Worm (Caenorhabditis elegans): ENCODE measurements around the gene C33G3.6.

C33G3.6 gene

DNA sequence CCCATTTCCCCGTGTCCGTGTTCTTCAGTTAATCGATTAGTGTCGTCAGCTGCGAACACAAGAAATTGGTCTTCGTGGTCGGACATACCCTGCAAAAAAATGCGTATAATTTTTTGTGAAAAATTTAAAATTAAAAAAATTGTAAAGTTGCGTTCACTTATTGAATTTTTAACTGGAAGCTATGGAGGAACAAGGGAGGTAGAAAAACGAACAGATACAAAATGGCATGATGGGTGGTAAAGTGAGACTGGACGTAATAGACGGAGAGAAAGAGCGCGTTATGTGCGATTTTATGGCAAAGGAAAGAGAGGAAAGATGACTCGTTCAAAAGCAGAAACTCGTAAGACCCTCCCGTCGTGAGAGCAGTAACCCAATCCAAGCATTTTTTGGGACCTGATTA, at the start of gene C33G3.6:
Gene C33G3.6, minus strand, starts transcription at position 101 of the 400 bp plus-strand sequence.
- TF ChIP-seq egl-5 (tag; optimal IDR thresholded peaks at IDR 0.05) (peak; percentile 19), mml-1 (tag; optimal IDR thresholded peaks at IDR 0.05) (no peak)

DNA sequence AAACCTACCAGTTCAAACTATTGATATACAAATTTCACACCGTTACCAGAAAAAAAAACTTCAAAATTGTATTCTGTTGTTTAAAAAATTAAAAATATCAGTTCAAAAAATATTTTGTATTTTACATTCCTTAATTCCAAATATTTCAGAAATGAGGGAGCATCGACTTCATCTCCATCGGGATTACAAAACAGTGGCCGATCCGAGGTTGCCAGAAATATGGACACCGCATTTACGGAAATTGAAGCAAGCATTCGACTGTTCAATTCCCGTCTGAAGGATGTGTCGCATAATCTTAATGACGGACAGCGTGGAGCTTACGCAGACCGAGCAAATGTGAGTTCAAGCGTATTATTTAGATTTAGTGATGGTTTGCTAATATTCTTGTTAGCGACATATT, 48.5 kb upstream of the C33G3.6 start:
- no peak for TF ChIP-seq skn-1 (tag; optimal IDR thresholded peaks at IDR 0.05)
- TF ChIP-seq elt-1 (tag; optimal IDR thresholded peaks at IDR 0.05) = no peak
- TF ChIP-seq nhr-67 (tag; optimal IDR thresholded peaks at IDR 0.05) = no peak
- no peak for TF ChIP-seq ZK546.5 (tag; optimal IDR thresholded peaks at IDR 0.05)
- TF ChIP-seq nhr-28 (tag; optimal IDR thresholded peaks at IDR 0.05) = no peak
- TF ChIP-seq pqm-1 (tag; optimal IDR thresholded peaks at IDR 0.05) = no peak
- no peak for TF ChIP-seq tbx-2 (tag; optimal IDR thresholded peaks at IDR 0.05)
- no peak for TF ChIP-seq mdl-1 (tag; optimal IDR thresholded peaks at IDR 0.05)
- no peak for TF ChIP-seq pha-4 (tag; optimal IDR thresholded peaks at IDR 0.05)

DNA sequence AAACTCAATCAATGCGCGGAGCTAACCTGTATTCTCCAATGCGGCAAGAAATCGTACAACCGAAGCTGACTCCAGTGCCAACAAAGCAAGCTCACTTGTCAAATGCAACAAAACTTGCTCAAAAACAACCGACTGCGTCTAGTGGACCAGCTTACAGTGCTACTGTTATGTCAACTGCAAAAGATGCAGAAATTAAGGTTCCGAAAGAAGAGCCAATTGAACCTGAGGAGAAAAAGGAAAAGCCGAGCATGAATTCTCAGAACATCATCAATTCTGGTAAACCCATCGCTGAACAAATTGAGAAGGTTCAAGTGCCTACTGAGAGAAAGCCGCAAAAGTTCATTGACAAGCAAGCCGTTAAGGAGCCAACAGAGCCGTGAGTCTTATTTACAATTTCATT, 47.3 kb upstream of the C33G3.6 start:
- TF ChIP-seq nhr-25 (tag; optimal IDR thresholded peaks at IDR 0.05) (no peak), ama-1 (optimal IDR thresholded peaks at IDR 0.05) (no peak), nhr-28 (tag; optimal IDR thresholded peaks at IDR 0.05) (no peak), mml-1 (tag; optimal IDR thresholded peaks at IDR 0.05) (no peak), ztf-11 (tag; optimal IDR thresholded peaks at IDR 0.05) (no peak), nhr-11 (tag; optimal IDR thresholded peaks at IDR 0.05) (no peak), sea-2 (GFP tag; optimal IDR thresholded peaks at IDR 0.05) (no peak), tbx-2 (tag; optimal IDR thresholded peaks at IDR 0.05) (no peak), eor-1 (tag; optimal IDR thresholded peaks at IDR 0.05) (no peak), ceh-28 (tag; optimal IDR thresholded peaks at IDR 0.05) (no peak), nhr-12 (tag; optimal IDR thresholded peaks at IDR 0.05) (no peak), ceh-16 (tag; optimal IDR thresholded peaks at IDR 0.05) (no peak), nfya-1 (tag; optimal IDR thresholded peaks at IDR 0.05; ENCODE audit: insufficient read depth) (no peak), nhr-77 (tag; optimal IDR thresholded peaks at IDR 0.05) (no peak), elt-1 (tag; optimal IDR thresholded peaks at IDR 0.05) (no peak), nhr-43 (tag; optimal IDR thresholded peaks at IDR 0.05; ENCODE audit: poor library complexity, severe bottlenecking) (no peak), lsy-12 (tag; optimal IDR thresholded peaks at IDR 0.05) (no peak), nhr-76 (tag; optimal IDR thresholded peaks at IDR 0.05) (no peak)

DNA sequence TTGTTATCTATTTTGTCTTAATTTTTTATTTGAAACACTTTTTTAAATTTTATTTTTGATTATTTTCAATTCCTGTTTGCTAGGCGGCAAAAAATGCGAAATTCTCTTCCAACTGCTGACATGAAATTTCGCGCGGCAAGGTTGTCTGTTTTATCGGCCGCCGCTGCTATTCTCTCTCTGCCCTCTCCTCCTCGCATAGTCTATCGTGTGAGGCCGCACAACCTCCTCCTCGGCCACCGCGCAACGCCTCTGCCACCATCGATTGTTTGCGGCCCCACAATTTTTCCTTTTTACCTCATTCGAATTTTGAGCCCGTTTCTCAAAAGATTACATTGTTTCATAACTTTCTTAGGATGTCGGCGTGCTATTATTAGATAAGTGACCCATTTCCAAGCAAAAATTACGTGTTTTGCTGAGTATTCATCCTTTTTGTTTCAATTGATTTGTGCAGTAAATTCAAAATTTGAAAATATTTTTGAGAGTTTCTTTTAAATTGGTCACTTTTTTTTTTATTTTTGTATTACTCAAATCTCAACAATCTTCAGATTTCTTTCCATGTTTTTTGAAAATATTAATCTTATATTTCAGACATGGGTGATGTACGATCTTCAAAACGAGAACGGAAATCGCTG, 43.3 kb upstream of the C33G3.6 start, which contains the start of gene F28H6.4:
Gene F28H6.4, plus strand, starts transcription at position 582 of the 632 bp plus-strand sequence.
- TF ChIP-seq fkh-10 (GFP tag; optimal IDR thresholded peaks at IDR 0.05) (no peak), pha-4 (tag; optimal IDR thresholded peaks at IDR 0.05) (peak; percentile 34), lin-39 (tag; optimal IDR thresholded peaks at IDR 0.05) (peak; percentile 3), nhr-237 (tag; optimal IDR thresholded peaks at IDR 0.05) (no peak), elt-2 (tag; optimal IDR thresholded peaks at IDR 0.05) (peak; percentile 3), hmg-11 (tag; optimal IDR thresholded peaks at IDR 0.05) (peak; percentile 43), lin-15B (tag; optimal IDR thresholded peaks at IDR 0.05) (peak; percentile 16), nfya-1 (tag; optimal IDR thresholded peaks at IDR 0.05; ENCODE audit: insufficient read depth) (peak; percentile 31)

DNA sequence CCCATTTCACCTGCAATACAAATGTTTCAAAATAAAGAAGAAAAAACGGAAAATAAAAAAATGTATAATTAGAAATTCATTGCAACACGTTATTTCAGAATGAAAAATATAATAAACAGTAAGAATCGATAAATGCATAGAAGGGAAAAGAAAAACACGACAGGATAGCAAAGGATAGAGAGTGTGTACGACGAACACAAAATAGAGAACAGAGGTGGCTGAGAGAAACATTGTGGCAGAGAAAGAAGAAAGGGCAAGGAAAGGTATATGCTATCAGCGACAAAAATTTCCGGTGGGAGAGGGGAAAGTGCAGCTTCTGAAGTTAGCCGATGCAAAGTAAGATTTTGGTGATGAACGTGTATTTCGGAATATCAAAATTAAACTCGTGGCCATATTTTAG, 41.7 kb upstream of the C33G3.6 start, which contains the start of gene F28H6.6:
Gene F28H6.6, minus strand, starts transcription at position 10 of the 400 bp plus-strand sequence.
- no peak for TF ChIP-seq nhr-25 (tag; optimal IDR thresholded peaks at IDR 0.05)
- peak; percentile 29 for TF ChIP-seq pha-4 (tag; optimal IDR thresholded peaks at IDR 0.05)

DNA sequence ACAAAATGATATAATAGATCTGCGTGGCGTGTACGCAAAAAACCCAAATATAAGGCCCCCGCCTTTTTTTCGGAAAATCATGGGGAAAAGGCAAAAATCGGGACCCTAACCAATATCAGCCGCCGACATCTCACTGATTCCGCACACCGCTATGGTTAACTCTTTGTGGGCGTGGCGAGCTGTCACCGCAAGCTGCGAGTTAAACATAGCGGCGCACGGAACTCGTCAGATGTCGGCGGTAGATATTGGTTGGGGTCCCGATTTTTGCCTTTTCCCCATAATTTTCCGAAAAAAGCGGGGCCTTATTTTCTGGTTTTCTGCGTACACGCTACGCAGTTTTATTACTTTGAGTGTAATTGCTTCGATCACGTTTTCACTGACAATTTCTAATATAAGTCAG, 34.6 kb upstream of the C33G3.6 start:
- no peak for TF ChIP-seq unc-62 (GFP tag; optimal IDR thresholded peaks at IDR 0.05)
- TF ChIP-seq nhr-25 (tag; optimal IDR thresholded peaks at IDR 0.05) = no peak
- no peak for TF ChIP-seq elt-3 (tag; optimal IDR thresholded peaks at IDR 0.05)
- TF ChIP-seq fkh-10 (GFP tag; optimal IDR thresholded peaks at IDR 0.05) = no peak
- TF ChIP-seq zag-1 (tag; optimal IDR thresholded peaks at IDR 0.05) = no peak
- TF ChIP-seq sea-2 (GFP tag; optimal IDR thresholded peaks at IDR 0.05) = no peak
